Fruit fly (Drosophila melanogaster): ENCODE measurements around the gene CG7714.

dm6 chr3R:18722490-18722889, 3.7 kb downstream of the CG7714 start, which contains the start of gene CG34283:
- TF ChIP-seq EcR (GFP tag; optimal IDR thresholded peaks at IDR 0.05) (no peak), CG8301 (tag; optimal IDR thresholded peaks at IDR 0.05) (no peak), fd96Ca (GFP tag; IDR thresholded peaks at IDR 0.05) (no peak), Ets98B (GFP tag; IDR thresholded peaks at IDR 0.05) (no peak), CG10348 (GFP tag; IDR thresholded peaks at IDR 0.05) (no peak), Snoo (tag; optimal IDR thresholded peaks at IDR 0.05) (no peak), gl (tag; optimal IDR thresholded peaks at IDR 0.05) (no peak)
